Worm (Caenorhabditis elegans) whole organism, young adult: Measurements from ENCODE around the gene R09B5.11.

ENCODE experiments used
- B0261.1 ChIP-seq: sonication (generic microtip); optimal IDR thresholded peaks from 2 replicates; lab custom pipeline; 2016; ENCODE audit warnings: mild to moderate bottlenecking, missing genetic modification characterization, moderate library complexity, missing compliant biosample characterization
- B0336.3 ChIP-seq: fragments of 200-800 bp; sonication (Bioruptor generic); IDR thresholded peaks from 2 replicates; pipeline ENCODE4 v1.3.6; 2022; ENCODE audit warnings: missing genetic modification characterization, missing compliant biosample characterization
- F52B5.7 ChIP-seq: sonication (generic microtip); optimal IDR thresholded peaks from 2 replicates; lab custom pipeline; 2016; ENCODE audit warnings: mild to moderate bottlenecking, missing genetic modification characterization, missing compliant biosample characterization
- F55B11.4 ChIP-seq: sonication (generic microtip); optimal IDR thresholded peaks from 2 replicates; lab custom pipeline; 2016; ENCODE audit warnings: missing compliant biosample characterization, missing genetic modification characterization, borderline replicate concordance; ENCODE audit not compliant: insufficient read depth
- Y67H2A.10 ChIP-seq: fragments of 200-800 bp; sonication (Bioruptor generic); conservative IDR thresholded peaks from 2 replicates; pipeline ENCODE4 v1.3.6; 2022; ENCODE audit warnings: missing genetic modification reagents, missing genetic modification characterization, missing compliant biosample characterization
- aptf-2 ChIP-seq: fragments of 200-800 bp; sonication (Bioruptor generic); conservative IDR thresholded peaks from 2 replicates; pipeline ENCODE4 v1.3.6; 2022; ENCODE audit warnings: missing genetic modification reagents, missing genetic modification characterization, missing compliant biosample characterization
- attf-3 ChIP-seq: fragments of 200-800 bp; sonication (Bioruptor generic); conservative IDR thresholded peaks from 2 replicates; pipeline ENCODE4 v1.3.6; 2022; ENCODE audit warnings: missing genetic modification reagents, missing genetic modification characterization, missing compliant biosample characterization
- ccch-3 ChIP-seq: fragments of 200-800 bp; sonication (Bioruptor generic); optimal IDR thresholded peaks from 2 replicates; lab custom pipeline; 2018; ENCODE audit warnings: mild to moderate bottlenecking, missing genetic modification characterization, missing compliant biosample characterization
- cebp-1 ChIP-seq, 2 experiments: fragments of 200-800 bp in 1 of 2; sonication (Bioruptor generic) in 1 of 2; sonication (generic microtip) in 1 of 2; IDR thresholded peaks in 1 of 2; optimal IDR thresholded peaks in 1 of 2; 2 replicates each; pipeline versions ENCODE4 v1.3.6 to Lab custom; 2017 to 2022; ENCODE audit warnings: missing compliant biosample characterization in 2 of 2, missing genetic modification characterization in 2 of 2, mild to moderate bottlenecking in 1 of 2, missing genetic modification reagents in 1 of 2, moderate library complexity in 1 of 2
- cebp-2 ChIP-seq: fragments of 200-800 bp; sonication (Bioruptor generic); IDR thresholded peaks from 2 replicates; pipeline ENCODE4 v1.3.6; 2022; ENCODE audit warnings: missing genetic modification characterization, missing compliant biosample characterization
- ceh-100 ChIP-seq: fragments of 200-800 bp; sonication (Bioruptor generic); IDR thresholded peaks from 2 replicates; pipeline ENCODE4 v1.3.6; 2022; ENCODE audit warnings: missing genetic modification reagents, missing genetic modification characterization, missing compliant biosample characterization
- ceh-40 ChIP-seq: fragments of 200-800 bp; sonication (Bioruptor generic); IDR thresholded peaks from 2 replicates; pipeline ENCODE4 v1.3.6; 2022; ENCODE audit warnings: missing genetic modification characterization, missing compliant biosample characterization
- ceh-91 ChIP-seq: fragments of 200-800 bp; sonication (Bioruptor generic); IDR thresholded peaks from 2 replicates; pipeline ENCODE4 v1.3.6; 2022; ENCODE audit warnings: missing genetic modification reagents, missing genetic modification characterization, missing compliant biosample characterization
- dpl-1 ChIP-seq: fragments of 150-350 bp; optimal IDR thresholded peaks from 2 replicates; lab custom pipeline; 2014; ENCODE audit warnings: missing biosample characterization, missing genetic modification reagents, missing genetic modification characterization
- efl-1 ChIP-seq: fragments of 150-350 bp; optimal IDR thresholded peaks from 2 replicates; lab custom pipeline; 2014; ENCODE audit warnings: missing biosample characterization, missing genetic modification reagents, missing genetic modification characterization
- egrh-3 ChIP-seq: fragments of 200-800 bp; sonication (Bioruptor generic); IDR thresholded peaks from 2 replicates; pipeline ENCODE4 v1.3.6; 2022; ENCODE audit warnings: missing genetic modification reagents, missing genetic modification characterization, missing compliant biosample characterization
- fkh-3 ChIP-seq: sonication (generic microtip); optimal IDR thresholded peaks from 2 replicates; lab custom pipeline; 2016; ENCODE audit warnings: mild to moderate bottlenecking, missing genetic modification characterization, missing compliant biosample characterization
- gei-17 ChIP-seq: fragments of 200-800 bp; sonication (Bioruptor generic); optimal IDR thresholded peaks from 2 replicates; lab custom pipeline; 2018; ENCODE audit warnings: mild to moderate bottlenecking, missing genetic modification characterization, missing compliant biosample characterization
- hmg-1.2 ChIP-seq: fragments of 200-800 bp; sonication (Bioruptor generic); IDR thresholded peaks from 2 replicates; pipeline ENCODE4 v1.3.6; 2022; ENCODE audit warnings: missing genetic modification reagents, missing genetic modification characterization, missing compliant biosample characterization
- hmg-20 ChIP-seq: fragments of 200-800 bp; sonication (Bioruptor generic); IDR thresholded peaks from 2 replicates; pipeline ENCODE4 v1.3.6; 2022; ENCODE audit warnings: missing genetic modification reagents, missing genetic modification characterization, missing compliant biosample characterization
- hrde-1 ChIP-seq: sonication (generic microtip); optimal IDR thresholded peaks from 2 replicates; lab custom pipeline; 2016; ENCODE audit warnings: missing genetic modification characterization, mild to moderate bottlenecking, missing compliant biosample characterization, moderate library complexity, missing genotype, missing genetic modification reagents, borderline replicate concordance
- lin-26 ChIP-seq: fragments of 200-800 bp; sonication (Bioruptor generic); IDR thresholded peaks from 2 replicates; pipeline ENCODE4 v1.3.6; 2022; ENCODE audit warnings: missing genetic modification reagents, missing genetic modification characterization, missing compliant biosample characterization
- lin-35 ChIP-seq, 3 experiments: fragments of 150-350 bp in 2 of 3; sonication (generic microtip) in 1 of 3; optimal IDR thresholded peaks; 2 replicates each; lab custom pipeline; 2014 to 2018; ENCODE audit warnings: missing biosample characterization in 3 of 3, missing genetic modification characterization in 3 of 3, missing genetic modification reagents in 3 of 3
- lin-54 ChIP-seq: fragments of 200-800 bp; sonication (Bioruptor generic); optimal IDR thresholded peaks from 2 replicates; lab custom pipeline; 2018; ENCODE audit warnings: mild to moderate bottlenecking, missing genetic modification characterization, missing compliant biosample characterization
- lsl-1 ChIP-seq: fragments of 200-800 bp; sonication (Bioruptor generic); optimal IDR thresholded peaks from 2 replicates; lab custom pipeline; 2018; ENCODE audit warnings: mild to moderate bottlenecking, missing genetic modification characterization, moderate library complexity, missing compliant biosample characterization
- mxl-1 ChIP-seq: sonication (generic microtip); optimal IDR thresholded peaks from 2 replicates; lab custom pipeline; 2016; ENCODE audit warnings: missing genetic modification characterization, missing compliant biosample characterization
- nfya-2 ChIP-seq: fragments of 200-800 bp; sonication (Bioruptor generic); IDR thresholded peaks from 2 replicates; pipeline ENCODE4 v1.3.6; 2022; ENCODE audit warnings: missing genetic modification reagents, missing genetic modification characterization, missing compliant biosample characterization
- nfyb-1 ChIP-seq: fragments of 200-800 bp; sonication (Bioruptor generic); IDR thresholded peaks from 2 replicates; pipeline ENCODE4 v1.3.6; 2022; ENCODE audit warnings: missing genetic modification reagents, missing genetic modification characterization, missing compliant biosample characterization
- nhr-80 ChIP-seq: sonication (generic microtip); optimal IDR thresholded peaks from 2 replicates; lab custom pipeline; 2016; ENCODE audit warnings: missing genetic modification characterization, missing compliant biosample characterization
- rcor-1 ChIP-seq: fragments of 200-800 bp; sonication (Bioruptor generic); IDR thresholded peaks from 2 replicates; pipeline ENCODE4 v1.3.6; 2022; ENCODE audit warnings: missing genetic modification reagents, missing genetic modification characterization, missing compliant biosample characterization
- repo-1 ChIP-seq: sonication (generic microtip); optimal IDR thresholded peaks from 2 replicates; lab custom pipeline; 2017; ENCODE audit warnings: mild to moderate bottlenecking, missing genetic modification characterization, missing compliant biosample characterization
- rpc-1 ChIP-seq, 2 experiments: fragments of 150-350 bp in 1 of 2; sonication (generic microtip) in 1 of 2; optimal IDR thresholded peaks; 2 replicates each; lab custom pipeline; 2014 to 2018; ENCODE audit warnings: missing biosample characterization in 1 of 2, missing genetic modification characterization in 1 of 2, missing genetic modification reagents in 1 of 2, missing genotype in 1 of 2
- snpc-1.1 ChIP-seq: sonication (generic microtip); optimal IDR thresholded peaks from 2 replicates; lab custom pipeline; 2017; ENCODE audit warnings: missing genetic modification characterization, mild to moderate bottlenecking, missing compliant biosample characterization, antibody characterized with exemption, moderate library complexity, missing genotype, missing genetic modification reagents; ENCODE audit not compliant: insufficient read depth
- snpc-1.3 ChIP-seq: sonication (generic microtip); optimal IDR thresholded peaks from 2 replicates; lab custom pipeline; 2017; ENCODE audit warnings: missing genetic modification characterization, mild to moderate bottlenecking, missing compliant biosample characterization, antibody characterized with exemption, moderate library complexity, missing genotype, missing genetic modification reagents; ENCODE audit not compliant: insufficient read depth
- snpc-4 ChIP-seq, 5 experiments: fragments of 150-350 bp in 1 of 5; sonication (generic microtip) in 4 of 5; optimal IDR thresholded peaks; 2 replicates each; lab custom pipeline; 2014 to 2018; ENCODE audit warnings: missing genetic modification characterization in 5 of 5, missing biosample characterization in 3 of 5, antibody characterized with exemption in 2 of 5, mild to moderate bottlenecking in 2 of 5, missing compliant biosample characterization in 2 of 5, missing genotype in 2 of 5, moderate library complexity in 2 of 5, missing genetic modification reagents in 1 of 5
- somi-1 ChIP-seq: fragments of 200-800 bp; sonication (Bioruptor generic); optimal IDR thresholded peaks from 2 replicates; lab custom pipeline; 2018; ENCODE audit warnings: mild to moderate bottlenecking, missing genetic modification characterization, missing compliant biosample characterization
- sptf-2 ChIP-seq: fragments of 200-800 bp; sonication (Bioruptor generic); optimal IDR thresholded peaks from 2 replicates; lab custom pipeline; 2018; ENCODE audit warnings: mild to moderate bottlenecking, missing genetic modification characterization, missing compliant biosample characterization
- tbp1 ChIP-seq: fragments of 200-800 bp; sonication (Bioruptor generic); optimal IDR thresholded peaks from 2 replicates; lab custom pipeline; 2018; ENCODE audit warnings: mild to moderate bottlenecking, missing genetic modification characterization, missing compliant biosample characterization
- tlf-1 ChIP-seq: fragments of 200-800 bp; sonication (Bioruptor generic); optimal IDR thresholded peaks from 2 replicates; lab custom pipeline; 2018; ENCODE audit warnings: mild to moderate bottlenecking, missing genetic modification characterization, missing compliant biosample characterization
- xnd-1 ChIP-seq: sonication (generic microtip); optimal IDR thresholded peaks from 2 replicates; lab custom pipeline; 2016; ENCODE audit warnings: missing genotype, missing genetic modification reagents, missing genetic modification characterization, missing compliant biosample characterization
- zfh-2 ChIP-seq: fragments of 200-800 bp; sonication (Bioruptor generic); conservative IDR thresholded peaks from 2 replicates; pipeline ENCODE4 v1.3.6; 2022; ENCODE audit warnings: missing genetic modification reagents, missing genetic modification characterization, missing compliant biosample characterization
- zim-3 ChIP-seq: sonication (generic microtip); optimal IDR thresholded peaks from 2 replicates; lab custom pipeline; 2017; ENCODE audit warnings: mild to moderate bottlenecking, missing genetic modification characterization, moderate library complexity, missing compliant biosample characterization
- ztf-25 ChIP-seq: fragments of 200-800 bp; sonication (Bioruptor generic); IDR thresholded peaks from 2 replicates; pipeline ENCODE4 v1.3.6; 2022; ENCODE audit warnings: missing genetic modification reagents, missing genetic modification characterization, missing compliant biosample characterization

Gene R09B5.11

ce11 chrV:1472569-1472968 lies 33.6 kb downstream of the R09B5.11 start (continued):
- TF ChIP-seq aptf-2 (GFP tag; lab: Robert Waterston, UW) (no peak), egrh-3 (GFP tag; lab: Robert Waterston, UW) (no peak), sptf-2 (GFP tag; lab: Kevin White, UChicago) (no peak), xnd-1 (tag; lab: Kevin White, UChicago) (no peak), lsl-1 (GFP tag; lab: Kevin White, UChicago) (no peak), efl-1 (GFP tag; lab: Kevin White, UChicago) (no peak), F55B11.4 (tag; lab: Kevin White, UChicago) (no peak), rcor-1 (GFP tag; lab: Robert Waterston, UW) (0 out of 2 replicates have a peak, but pooled peaks have one; percentile 26), hmg-1.2 (GFP tag; lab: Robert Waterston, UW) (no peak), dpl-1 (no peak)

ce11 chrV:1474486-1475125 lies 35.6 kb downstream of the R09B5.11 start, which contains the start of the genes F53E2.2 and unc-60:
Gene F53E2.2, plus strand, starts transcription at chrV:1475086.
Gene unc-60, plus strand, starts transcription at chrV:1475086.
- no peak for TF ChIP-seq tlf-1 (GFP tag; lab: Kevin White, UChicago)
- no peak for TF ChIP-seq sptf-2 (GFP tag; lab: Kevin White, UChicago)
- TF ChIP-seq ceh-100 (GFP tag; lab: Robert Waterston, UW): no peak
- TF ChIP-seq attf-3 (GFP tag; lab: Robert Waterston, UW): no peak
- TF ChIP-seq mxl-1 (tag; lab: Kevin White, UChicago): no peak
- no peak for TF ChIP-seq ztf-25 (GFP tag; lab: Robert Waterston, UW)
- peak; percentile 97 for TF ChIP-seq zfh-2 (GFP tag; lab: Robert Waterston, UW)
- TF ChIP-seq gei-17: no peak
- peak; percentile 86 for TF ChIP-seq nhr-80 (tag; lab: Kevin White, UChicago)
- TF ChIP-seq repo-1 (tag; lab: Kevin White, UChicago): no peak
- TF ChIP-seq ceh-91 (GFP tag; lab: Robert Waterston, UW): no peak
- TF ChIP-seq lin-35 (GFP tag; optimal IDR thresholded peaks at IDR 0.05; lab: Kevin White, UChicago): peak in 1 of 3 experiments; percentile 71
- no peak for TF ChIP-seq F52B5.7 (tag; lab: Kevin White, UChicago)
- TF ChIP-seq rpc-1 (optimal IDR thresholded peaks at IDR 0.05; lab: Kevin White, UChicago): no peak
- no peak for TF ChIP-seq rpc-1 (tag; optimal IDR thresholded peaks at IDR 0.05; lab: Kevin White, UChicago)
- no peak for TF ChIP-seq lin-26 (GFP tag; lab: Robert Waterston, UW)
- TF ChIP-seq cebp-2: 0 out of 2 replicates have a peak, but pooled peaks have one; percentile 54
- TF ChIP-seq hrde-1: no peak
- TF ChIP-seq nfyb-1 (GFP tag; lab: Robert Waterston, UW): peak; percentile 51; the same call in 1 of the 2 replicates
- no peak for TF ChIP-seq hmg-20 (GFP tag; lab: Robert Waterston, UW)
- TF ChIP-seq cebp-1 (GFP tag; IDR thresholded peaks at IDR 0.05; lab: Robert Waterston, UW): peak; percentile 21; the same call in 1 of the 2 replicates
- TF ChIP-seq cebp-1 (tag; optimal IDR thresholded peaks at IDR 0.05; lab: Kevin White, UChicago): peak; percentile 79
- TF ChIP-seq nfya-2 (GFP tag; lab: Robert Waterston, UW): no peak
- TF ChIP-seq somi-1 (GFP tag; lab: Kevin White, UChicago): no peak
- TF ChIP-seq snpc-4 (GFP tag; optimal IDR thresholded peaks at IDR 0.05; lab: Kevin White, UChicago): no peak
- TF ChIP-seq snpc-4 (tag; optimal IDR thresholded peaks at IDR 0.05; lab: Kevin White, UChicago): peak in 2 of 4 experiments; percentile 39 to 48
- 0 out of 2 replicates have a peak, but pooled peaks have one; percentile 36 for TF ChIP-seq ceh-40 (GFP tag; lab: Robert Waterston, UW)
- TF ChIP-seq zim-3 (tag; lab: Kevin White, UChicago): no peak
- TF ChIP-seq efl-1 (GFP tag; lab: Kevin White, UChicago): no peak
- TF ChIP-seq Y67H2A.10 (GFP tag; lab: Robert Waterston, UW): no peak
- TF ChIP-seq snpc-1.3: no peak
- no peak for TF ChIP-seq snpc-1.1 (tag; lab: Kevin White, UChicago)
- no peak for TF ChIP-seq B0261.1 (tag; lab: Kevin White, UChicago)
- TF ChIP-seq tbp1 (GFP tag; lab: Kevin White, UChicago): no peak
- no peak for TF ChIP-seq lin-54
- no peak for TF ChIP-seq fkh-3
- no peak for TF ChIP-seq ccch-3 (GFP tag; lab: Kevin White, UChicago)
- no peak; the same call in 1 of the 2 replicates for TF ChIP-seq B0336.3 (GFP tag; lab: Robert Waterston, UW)
